Fruit fly (Drosophila melanogaster) ovary, adult (tissue): ENCODE results near the gene pzg.

Source experiments
- CG17801 ChIP-seq: fragments of 200-800 bp; optimal IDR thresholded peaks from 2 replicates; lab custom pipeline; 2019; ENCODE audit warnings: missing biosample characterization, mild to moderate bottlenecking, missing genetic modification characterization, moderate library complexity; ENCODE audit not compliant: partially characterized antibody

pzg gene

DNA sequence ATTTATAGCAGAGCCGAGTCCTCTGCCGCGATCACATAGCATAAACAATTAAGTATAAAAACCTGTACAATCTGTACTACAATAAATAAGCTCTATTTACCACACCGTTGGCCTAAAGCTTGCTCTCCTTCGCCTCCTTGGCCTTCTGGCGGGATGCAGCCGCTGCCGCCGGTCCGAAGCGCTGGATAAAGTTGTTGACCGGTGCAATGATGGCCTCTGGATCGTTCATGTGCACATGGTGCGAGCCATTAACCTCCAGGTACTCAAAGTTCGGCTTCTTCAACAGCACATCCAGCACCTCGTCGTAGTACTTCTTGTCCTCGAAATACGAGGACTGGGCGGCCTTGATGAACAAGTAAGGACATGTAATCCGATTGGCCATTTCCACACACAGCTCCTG lies 16.6 kb downstream of the pzg start:
- TF ChIP-seq CG17801 (GFP tag; lab: Kevin White, UChicago), result no peak

DNA sequence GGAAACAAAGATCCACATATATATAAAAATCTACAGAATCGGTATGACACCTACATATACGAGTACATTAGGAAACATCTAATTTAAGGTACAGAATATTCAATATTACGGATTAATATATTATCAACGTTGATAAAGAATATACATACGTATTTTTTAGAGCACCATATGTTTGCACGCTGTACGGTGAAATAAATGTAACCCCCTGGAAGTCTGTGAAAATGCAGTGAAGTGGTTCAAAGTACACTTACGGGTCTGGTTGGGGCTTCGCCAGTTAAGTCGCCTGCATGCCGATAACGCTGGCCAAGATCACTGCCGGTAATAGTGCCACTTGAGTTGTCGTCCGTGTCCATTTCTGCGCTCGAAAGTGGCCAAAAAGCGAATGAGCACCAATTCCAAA lies 17.8 kb downstream of the pzg start:
- no peak for TF ChIP-seq CG17801 (GFP tag; lab: Kevin White, UChicago)

DNA sequence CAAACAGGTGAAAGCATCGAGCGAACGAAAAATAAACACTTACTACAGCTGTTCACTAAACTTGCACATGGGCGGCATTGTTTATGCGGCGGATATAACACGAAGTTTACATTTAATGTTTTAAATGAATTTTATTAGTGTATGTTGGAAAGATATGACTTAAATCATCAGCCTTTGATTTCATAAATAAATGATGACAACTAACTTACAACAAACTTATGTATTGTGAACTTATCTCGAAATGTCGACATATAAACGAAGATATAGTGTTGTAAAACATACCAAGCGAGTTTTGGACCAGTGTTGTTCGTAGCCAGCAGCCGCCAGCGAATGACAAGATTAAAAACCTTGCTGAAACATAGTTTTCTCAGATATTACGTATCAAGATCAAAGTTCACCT lies 18.5 kb downstream of the pzg start, which contains the start of the genes CG11309 and CG7632:
CG11309 (minus strand) TSS at position 259 of the 400 bp plus-strand sequence.
CG7632 (plus strand) TSS at position 298 of the 400 bp plus-strand sequence.
- TF ChIP-seq CG17801 (GFP tag; lab: Kevin White, UChicago), result peak; percentile 100

dm6 chr3L:21317416-21318259 lies 31.7 kb downstream of the pzg start, which contains the start of gene Pc:
Gene Pc (minus strand): TSS chr3L:21318020.
- TF ChIP-seq CG17801 (GFP tag; lab: Kevin White, UChicago), result peak; percentile 9

- no peak for TF ChIP-seq CG17801 (GFP tag; lab: Kevin White, UChicago)
Measured at dm6 chr3L:21318474-21318873, 32.6 kb downstream of the pzg start, which contains the start of gene Rab26. Gene Rab26 (plus strand): TSS chr3L:21318774.

DNA sequence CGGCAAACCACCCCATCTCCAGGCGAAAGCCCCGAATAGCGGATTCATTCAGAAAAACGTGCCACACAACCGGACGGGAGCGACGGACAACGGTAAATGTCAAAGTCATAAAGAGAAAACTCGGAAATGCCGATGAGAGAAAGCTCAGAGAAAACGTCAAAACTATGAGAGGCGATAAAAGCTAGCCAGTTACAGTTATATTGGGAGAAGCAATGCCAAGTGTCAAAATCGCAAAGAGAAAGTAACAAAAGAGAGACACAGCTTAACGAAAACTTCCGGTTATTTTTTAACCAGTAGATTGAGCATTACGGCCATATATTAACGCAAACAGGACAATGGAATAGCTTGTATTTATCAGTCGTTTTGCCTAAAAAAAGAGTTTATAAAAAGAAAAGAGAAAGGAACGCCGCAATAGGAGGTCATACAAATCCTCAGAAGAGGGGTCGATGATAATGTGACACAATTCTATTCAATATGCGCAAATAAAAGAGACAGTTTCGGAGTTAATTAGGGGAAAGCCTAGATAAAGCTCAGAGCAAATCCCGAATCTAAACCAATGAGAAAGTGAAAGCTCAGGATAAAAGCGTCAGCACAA lies 33.5 kb downstream of the pzg start:
- TF ChIP-seq CG17801 (GFP tag; lab: Kevin White, UChicago), result no peak

- TF ChIP-seq CG17801 (GFP tag; lab: Kevin White, UChicago), result no peak
Measured at dm6 chr3L:21319957-21320356, 34.1 kb downstream of the pzg start.

DNA sequence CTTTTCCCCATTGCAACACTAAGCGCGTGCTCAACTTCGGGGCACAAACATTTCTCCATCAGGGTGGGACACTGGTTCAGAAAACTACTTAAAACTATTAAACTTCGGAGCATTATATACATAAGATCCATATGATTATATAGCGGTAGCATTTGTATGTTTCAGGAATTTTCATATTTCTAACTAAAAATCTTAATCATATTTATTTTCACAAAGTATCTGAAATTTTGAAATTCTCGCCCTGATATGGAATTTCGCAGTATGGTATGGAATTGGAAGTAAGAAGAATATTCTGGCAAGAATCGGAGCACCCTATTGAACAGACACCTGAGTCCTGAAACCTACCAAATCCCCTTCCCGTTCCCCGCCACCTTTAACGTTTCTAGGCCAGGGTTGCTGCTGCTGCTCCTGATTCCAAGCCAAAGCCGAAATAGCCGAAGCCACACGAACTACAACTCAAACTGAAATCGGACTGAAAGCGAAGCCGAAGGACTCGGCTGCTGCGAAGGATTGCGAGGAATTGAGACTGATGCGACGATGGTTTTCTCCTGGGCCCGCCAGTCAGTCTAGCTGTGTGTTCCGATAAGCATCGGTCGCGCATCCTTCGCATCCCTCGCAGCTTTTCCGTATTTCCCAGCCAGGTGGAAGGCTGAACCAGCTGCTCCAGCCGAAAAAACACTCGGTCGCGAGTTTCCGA lies 36.1 kb downstream of the pzg start:
- TF ChIP-seq CG17801 (GFP tag; lab: Kevin White, UChicago), result no peak

DNA sequence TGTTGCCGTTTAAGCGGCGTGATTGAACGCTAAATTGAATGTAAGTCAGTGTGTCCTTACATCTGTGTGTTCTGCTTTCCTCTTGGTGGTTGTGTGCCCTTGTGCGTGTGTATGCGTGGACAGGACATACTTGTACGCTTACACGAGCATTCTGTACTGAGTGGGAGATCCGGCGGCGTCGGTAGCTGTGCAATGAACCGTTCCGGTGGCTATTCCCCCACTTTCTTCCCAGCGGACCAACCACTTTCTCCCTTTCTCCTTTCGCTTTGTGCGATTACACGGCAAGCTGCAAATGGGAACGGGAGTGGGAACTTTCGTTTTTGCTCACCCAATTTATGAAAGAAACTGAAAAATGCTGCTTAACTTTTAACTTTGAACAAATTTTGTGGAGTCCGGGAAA lies 38.8 kb downstream of the pzg start:
- no peak for TF ChIP-seq CG17801 (GFP tag; lab: Kevin White, UChicago)

DNA sequence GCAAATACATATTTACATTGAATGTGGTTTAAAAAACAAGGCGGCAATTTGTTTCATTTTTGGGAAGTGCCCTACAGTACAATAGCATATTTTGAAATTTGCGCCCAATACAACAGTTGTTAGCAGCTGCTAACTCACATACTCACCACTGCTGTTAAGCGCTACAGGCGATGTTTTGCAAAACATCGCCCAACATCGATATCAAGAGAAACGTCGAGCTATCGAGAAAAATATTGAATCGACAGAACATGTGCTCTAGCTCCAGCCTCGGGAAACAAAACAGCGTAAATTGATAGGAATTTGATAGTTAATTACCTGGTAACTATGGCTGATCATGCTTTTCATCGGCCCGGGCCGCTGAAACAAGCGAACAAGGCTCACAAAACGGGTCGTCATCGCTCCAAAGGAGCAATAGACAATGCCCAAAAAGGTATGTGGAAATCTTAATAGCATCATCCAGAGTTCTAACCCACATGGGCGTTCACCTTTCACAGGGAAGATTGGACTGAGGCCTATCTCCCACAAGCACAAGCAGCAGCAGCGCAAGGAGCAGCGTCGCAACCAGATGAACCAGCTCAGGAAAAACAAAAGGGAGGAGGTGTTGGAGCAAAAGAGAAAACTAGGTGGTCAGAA lies 49.2 kb downstream of the pzg start, which contains the start of gene Tsr1:
Tsr1 (plus strand) TSS at position 217 of the 633 bp plus-strand sequence.
- TF ChIP-seq CG17801 (GFP tag; lab: Kevin White, UChicago), result no peak
